Fruit fly (Drosophila melanogaster) whole organism, embryonic: ENCODE measurements around the gene Obp19c.

Experiments used
- Asciz ChIP-seq: fragments of 200-800 bp; sonication (Bioruptor generic); optimal IDR thresholded peaks from 2 replicates; lab custom pipeline; 2017; ENCODE audit warnings: missing biosample characterization, mild to moderate bottlenecking, missing genetic modification characterization, missing genetic modification reagents
- Atf3 ChIP-seq: fragments of 200-800 bp; sonication (Bioruptor generic); optimal IDR thresholded peaks from 3 replicates; lab custom pipeline; 2016; ENCODE audit warnings: missing biosample characterization, missing genetic modification characterization
- Bdp1 ChIP-seq: fragments of 200-800 bp; sonication (Bioruptor generic); optimal IDR thresholded peaks from 3 replicates; lab custom pipeline; 2016; ENCODE audit warnings: missing biosample characterization, missing genetic modification characterization
- CG10543 ChIP-seq: fragments of 200-800 bp; sonication (Bioruptor generic); optimal IDR thresholded peaks from 3 replicates; lab custom pipeline; 2017; ENCODE audit warnings: missing biosample characterization, mild to moderate bottlenecking, missing genetic modification characterization, moderate library complexity
- CG11093 ChIP-seq: fragments of 200-800 bp; sonication (Bioruptor generic); IDR thresholded peaks from 3 replicates; pipeline ENCODE4 v1.3.6; 2022; ENCODE audit warnings: missing biosample characterization, missing genetic modification characterization
- CG12219 ChIP-seq: fragments of 200-800 bp; sonication (Bioruptor generic); optimal IDR thresholded peaks from 3 replicates; lab custom pipeline; 2018; ENCODE audit warnings: missing biosample characterization, mild to moderate bottlenecking, missing genetic modification characterization
- CG13287 ChIP-seq: fragments of 200-800 bp; sonication (Bioruptor generic); IDR thresholded peaks from 2 replicates; pipeline ENCODE4 v1.3.6; 2022; ENCODE audit warnings: missing biosample characterization, missing genetic modification characterization; ENCODE audit not compliant: partially characterized antibody
- CG14014 ChIP-seq: fragments of 200-800 bp; sonication (Bioruptor generic); IDR thresholded peaks from 2 replicates; pipeline ENCODE4 v1.3.6; 2022; ENCODE audit warnings: missing biosample characterization, missing genetic modification characterization
- CG15696 ChIP-seq: fragments of 200-800 bp; sonication (Bioruptor generic); optimal IDR thresholded peaks from 2 replicates; lab custom pipeline; 2019; ENCODE audit warnings: missing biosample characterization, mild to moderate bottlenecking, missing genetic modification characterization, moderate library complexity
- CG1602 ChIP-seq: fragments of 200-800 bp; sonication (Bioruptor generic); optimal IDR thresholded peaks from 3 replicates; lab custom pipeline; 2016; ENCODE audit warnings: missing biosample characterization, missing genetic modification characterization
- CG17186 ChIP-seq: fragments of 200-800 bp; sonication (Bioruptor generic); optimal IDR thresholded peaks from 3 replicates; lab custom pipeline; 2017; ENCODE audit warnings: missing biosample characterization, missing genetic modification reagents, missing genetic modification characterization
- CG18476 ChIP-seq: fragments of 200-800 bp; sonication (Bioruptor generic); optimal IDR thresholded peaks from 2 replicates; lab custom pipeline; 2016; ENCODE audit warnings: missing biosample characterization, mild to moderate bottlenecking, missing genetic modification characterization
- CG2120 ChIP-seq: fragments of 200-800 bp; sonication (Bioruptor generic); optimal IDR thresholded peaks from 3 replicates; lab custom pipeline; 2016; ENCODE audit warnings: missing biosample characterization, missing genetic modification characterization
- CG3281 ChIP-seq: fragments of 200-800 bp; sonication (Bioruptor generic); optimal IDR thresholded peaks from 3 replicates; lab custom pipeline; 2017; ENCODE audit warnings: missing biosample characterization, mild to moderate bottlenecking, missing genetic modification characterization
- CG3407 ChIP-seq: fragments of 200-800 bp; sonication (Bioruptor generic); optimal IDR thresholded peaks from 2 replicates; lab custom pipeline; 2018; ENCODE audit warnings: missing biosample characterization, mild to moderate bottlenecking, missing genetic modification characterization
- CG3847 ChIP-seq: fragments of 200-800 bp; sonication (Bioruptor generic); IDR thresholded peaks from 2 replicates; pipeline ENCODE4 v1.3.6; 2022; ENCODE audit warnings: missing biosample characterization, missing genetic modification characterization
- CG4730 ChIP-seq: fragments of 200-800 bp; sonication (Bioruptor generic); IDR thresholded peaks from 2 replicates; pipeline ENCODE4 v1.3.6; 2022; ENCODE audit warnings: missing biosample characterization, missing genetic modification characterization
- CG6791 ChIP-seq: fragments of 200-800 bp; sonication (Bioruptor generic); IDR thresholded peaks from 3 replicates; pipeline ENCODE4 v1.3.6; 2022; ENCODE audit warnings: missing biosample characterization, missing genetic modification characterization; ENCODE audit not compliant: partially characterized antibody
- CG6813 ChIP-seq: fragments of 200-800 bp; sonication (Bioruptor generic); optimal IDR thresholded peaks from 2 replicates; lab custom pipeline; 2017; ENCODE audit warnings: missing biosample characterization, missing genetic modification characterization, mild to moderate bottlenecking, moderate library complexity, missing genetic modification reagents
- CG8944 ChIP-seq: fragments of 200-800 bp; sonication (Bioruptor generic); optimal IDR thresholded peaks from 3 replicates; lab custom pipeline; 2016; ENCODE audit warnings: missing biosample characterization, missing genetic modification characterization
- CG9932 ChIP-seq: fragments of 200-800 bp; sonication (Bioruptor generic); IDR thresholded peaks from 2 replicates; pipeline ENCODE4 v1.3.6; 2022; ENCODE audit warnings: missing biosample characterization, missing genetic modification characterization
- Dad ChIP-seq: fragments of 200-800 bp; sonication (Bioruptor generic); optimal IDR thresholded peaks from 3 replicates; lab custom pipeline; 2016; ENCODE audit warnings: missing biosample characterization, missing genetic modification characterization
- Deaf1 ChIP-seq: fragments of 200-800 bp; optimal IDR thresholded peaks from 3 replicates; lab custom pipeline; 2019; ENCODE audit warnings: missing biosample characterization, mild to moderate bottlenecking, missing genetic modification characterization, moderate library complexity
- E2f1 ChIP-seq: fragments of 200-800 bp; sonication (Bioruptor generic); IDR thresholded peaks from 2 replicates; pipeline ENCODE4 v1.3.6; 2022; ENCODE audit warnings: missing biosample characterization, missing genetic modification characterization
- Fer3 ChIP-seq: fragments of 200-800 bp; sonication (Bioruptor generic); optimal IDR thresholded peaks from 2 replicates; lab custom pipeline; 2018; ENCODE audit warnings: missing biosample characterization, mild to moderate bottlenecking, missing genetic modification characterization, moderate library complexity
- HLH4C ChIP-seq: fragments of 200-800 bp; sonication (Bioruptor generic); IDR thresholded peaks from 3 replicates; pipeline ENCODE4 v1.3.6; 2022; ENCODE audit warnings: missing biosample characterization, missing genetic modification characterization; ENCODE audit not compliant: partially characterized antibody
- Lpt ChIP-seq: fragments of >200 bp; optimal IDR thresholded peaks from 2 replicates; lab custom pipeline; 2018; ENCODE audit warnings: missing biosample characterization, missing genetic modification characterization
- Mad ChIP-seq: fragments of 200-800 bp; sonication (Bioruptor generic); optimal IDR thresholded peaks from 2 replicates; lab custom pipeline; 2016; ENCODE audit warnings: missing biosample characterization, missing genetic modification characterization
- Max ChIP-seq: fragments of 200-800 bp; sonication (Bioruptor generic); optimal IDR thresholded peaks from 2 replicates; lab custom pipeline; 2016; ENCODE audit warnings: missing biosample characterization, mild to moderate bottlenecking, missing genetic modification characterization
- Mrtf ChIP-seq: fragments of 200-800 bp; sonication (Bioruptor generic); IDR thresholded peaks from 3 replicates; pipeline ENCODE4 v1.3.6; 2022; ENCODE audit warnings: missing biosample characterization, missing genetic modification characterization
- NfI ChIP-seq: fragments of 200-800 bp; sonication (Bioruptor generic); optimal IDR thresholded peaks from 3 replicates; lab custom pipeline; 2018; ENCODE audit warnings: missing biosample characterization, mild to moderate bottlenecking, missing genetic modification characterization, moderate library complexity
- Optix ChIP-seq: fragments of 200-800 bp; sonication (Bioruptor generic); IDR thresholded peaks from 3 replicates; pipeline ENCODE4 v1.3.6; 2022; ENCODE audit warnings: missing biosample characterization, missing genetic modification characterization
- Side ChIP-seq: fragments of 200-800 bp; sonication (Bioruptor generic); optimal IDR thresholded peaks from 2 replicates; lab custom pipeline; 2016; ENCODE audit warnings: missing biosample characterization, missing genetic modification characterization
- cas ChIP-seq: fragments of 200-800 bp; sonication (Bioruptor generic); IDR thresholded peaks from 2 replicates; pipeline ENCODE4 v1.3.6; 2022; ENCODE audit warnings: missing biosample characterization, missing genetic modification characterization
- chinmo ChIP-seq: fragments of 200-800 bp; sonication (Bioruptor generic); IDR thresholded peaks from 4 replicates; pipeline ENCODE4 v1.3.6; 2022; ENCODE audit warnings: missing biosample characterization, missing genetic modification characterization; ENCODE audit not compliant: partially characterized antibody
- croc ChIP-seq: fragments of 200-800 bp; sonication (Bioruptor generic); conservative IDR thresholded peaks from 3 replicates; pipeline ENCODE4 v1.3.6; 2022; ENCODE audit warnings: missing biosample characterization, missing genetic modification characterization
- ems ChIP-seq: fragments of 200-800 bp; sonication (Bioruptor generic); optimal IDR thresholded peaks from 3 replicates; lab custom pipeline; 2016; ENCODE audit warnings: missing biosample characterization, missing genetic modification characterization
- en ChIP-seq: fragments of 200-800 bp; sonication (Bioruptor generic); optimal IDR thresholded peaks from 2 replicates; lab custom pipeline; 2016; ENCODE audit warnings: missing biosample characterization, missing genetic modification characterization
- eve ChIP-seq, 2 experiments: fragments of >200 bp; optimal IDR thresholded peaks; 2 replicates each; lab custom pipeline; 2017; ENCODE audit warnings: missing biosample characterization in 2 of 2, missing genetic modification characterization in 2 of 2
- gce ChIP-seq: fragments of 200-800 bp; sonication (Bioruptor generic); IDR thresholded peaks from 3 replicates; pipeline ENCODE4 v1.3.6; 2022; ENCODE audit warnings: missing biosample characterization, missing genetic modification characterization
- grn ChIP-seq: fragments of 200-800 bp; sonication (Bioruptor generic); optimal IDR thresholded peaks from 3 replicates; lab custom pipeline; 2017; ENCODE audit warnings: missing biosample characterization, missing genetic modification characterization
- mld ChIP-seq: fragments of 200-800 bp; sonication (Bioruptor generic); IDR thresholded peaks from 3 replicates; pipeline ENCODE4 v1.3.6; 2022; ENCODE audit warnings: missing biosample characterization, missing genetic modification characterization; ENCODE audit not compliant: partially characterized antibody
- row ChIP-seq: fragments of 200-800 bp; sonication (Bioruptor generic); IDR thresholded peaks from 3 replicates; pipeline ENCODE4 v1.3.6; 2022; ENCODE audit warnings: missing biosample characterization, missing genetic modification characterization
- sens ChIP-seq: fragments of 200-800 bp; sonication (Bioruptor generic); peaks from one replicate; lab custom pipeline; 2016; ENCODE audit warnings: missing biosample characterization, missing genetic modification characterization
- seq ChIP-seq: fragments of 200-800 bp; sonication (Bioruptor generic); IDR thresholded peaks from 2 replicates; pipeline ENCODE4 v1.3.6; 2022; ENCODE audit warnings: missing biosample characterization, missing genetic modification characterization
- shn ChIP-seq: fragments of 200-800 bp; sonication (Bioruptor generic); optimal IDR thresholded peaks from 3 replicates; lab custom pipeline; 2016; ENCODE audit warnings: missing biosample characterization, missing genetic modification characterization
- tgo ChIP-seq: fragments of 200-800 bp; sonication (Bioruptor generic); IDR thresholded peaks from 3 replicates; pipeline ENCODE4 v1.3.6; 2022; ENCODE audit warnings: missing biosample characterization, missing genetic modification characterization
- tio ChIP-seq: fragments of 200-800 bp; sonication (Bioruptor generic); optimal IDR thresholded peaks from 2 replicates; lab custom pipeline; 2017; ENCODE audit warnings: missing biosample characterization, missing genetic modification characterization, inconsistent platforms
- tna ChIP-seq: fragments of 200-800 bp; sonication (Bioruptor generic); IDR thresholded peaks from 2 replicates; pipeline ENCODE4 v1.3.6; 2022; ENCODE audit warnings: missing biosample characterization, missing genetic modification characterization; ENCODE audit not compliant: partially characterized antibody

The Obp19c gene

DNA sequence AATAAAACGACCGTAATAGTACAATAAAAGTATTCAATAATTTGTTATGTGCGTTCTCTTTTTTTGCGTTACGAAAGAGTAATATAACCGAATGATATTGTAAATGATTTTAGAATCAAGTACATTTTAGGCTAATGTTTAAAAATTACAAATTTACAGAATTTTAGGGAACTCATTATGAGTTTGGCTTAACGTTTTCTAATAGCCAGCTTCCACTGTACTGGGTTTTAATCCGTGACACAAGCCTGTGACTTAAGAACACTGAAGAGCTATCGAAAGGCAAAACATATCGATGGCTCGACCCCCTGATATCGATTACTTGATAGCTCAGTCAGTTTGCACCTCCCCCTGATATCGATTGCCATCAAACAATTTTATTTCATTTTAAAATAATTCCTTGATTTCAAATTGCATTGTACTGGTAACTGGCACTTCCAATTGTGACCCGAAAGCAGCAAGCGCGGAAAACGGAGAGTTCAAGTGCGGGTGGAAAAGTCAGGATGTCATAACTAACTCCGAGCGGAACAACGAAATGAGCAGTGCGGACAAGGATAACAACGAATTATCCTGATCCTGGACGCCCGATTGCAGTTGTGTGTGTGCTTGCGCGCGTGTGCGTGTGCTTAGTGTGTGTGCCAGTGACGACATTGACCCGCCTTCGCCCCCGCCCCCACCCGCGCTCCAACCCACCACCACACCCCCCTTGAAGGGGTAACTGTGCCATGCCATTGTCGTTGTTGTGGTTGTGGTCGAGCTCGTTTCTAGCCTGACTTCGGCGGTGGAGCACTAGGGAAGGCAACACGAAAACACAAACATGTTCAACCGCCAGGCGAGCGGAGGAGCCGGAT lies 24.5 kb downstream of the Obp19c start, which contains the start of gene HERC2 (continued):
- TF ChIP-seq tna (GFP tag; lab: Robert Waterston, UW) = peak; percentile 90
- peak; percentile 89; the same call in 3 of the 4 replicates for TF ChIP-seq chinmo (GFP tag; lab: Robert Waterston, UW)
- 0 out of 2 replicates have a peak, but pooled peaks have one; percentile 33 for TF ChIP-seq CG4730 (GFP tag; lab: Robert Waterston, UW)
- TF ChIP-seq Side (GFP tag; lab: Kevin White, UChicago) = peak; percentile 44
- peak; percentile 25 for TF ChIP-seq Max
- TF ChIP-seq ems (GFP tag; lab: Kevin White, UChicago) = no peak
- peak; percentile 40; the same call in 1 of the 2 replicates for TF ChIP-seq CG3847 (GFP tag; lab: Robert Waterston, UW)
- peak; percentile 22 for TF ChIP-seq en (GFP tag; lab: Kevin White, UChicago)
- peak; percentile 29 for TF ChIP-seq CG8944 (GFP tag; lab: Kevin White, UChicago)
- TF ChIP-seq CG17186 (GFP tag; lab: Kevin White, UChicago) = peak; percentile 17
- peak; percentile 19 for TF ChIP-seq CG15696
- peak; percentile 17 for TF ChIP-seq Mad (GFP tag; lab: Kevin White, UChicago)
- no peak for TF ChIP-seq Lpt (GFP tag; lab: Kevin White, UChicago)
- no peak for TF ChIP-seq CG3407 (GFP tag; lab: Kevin White, UChicago)
- no peak for TF ChIP-seq CG6813 (GFP tag; lab: Kevin White, UChicago)
- peak; percentile 95 for TF ChIP-seq CG6791 (GFP tag; lab: Robert Waterston, UW)
- TF ChIP-seq croc = no peak
- TF ChIP-seq CG10543 = no peak
- 0 out of 2 replicates have a peak, but pooled peaks have one; percentile 24 for TF ChIP-seq CG14014 (GFP tag; lab: Robert Waterston, UW)
- peak; percentile 93 for TF ChIP-seq HLH4C (GFP tag; lab: Robert Waterston, UW)
- TF ChIP-seq mld (GFP tag; lab: Robert Waterston, UW) = peak; percentile 89; the same call in 2 of the 3 replicates
- peak; percentile 3 for TF ChIP-seq Bdp1
- TF ChIP-seq Atf3 = peak; percentile 41
- peak; percentile 74 for TF ChIP-seq CG2120 (GFP tag; lab: Kevin White, UChicago)
- no peak for TF ChIP-seq CG12219 (GFP tag; lab: Kevin White, UChicago)
- TF ChIP-seq CG9932 (GFP tag; lab: Robert Waterston, UW) = peak; percentile 79
- no peak for TF ChIP-seq Deaf1 (tag; lab: Kevin White, UChicago)
- no peak for TF ChIP-seq seq (GFP tag; lab: Robert Waterston, UW)
- TF ChIP-seq E2f1 (GFP tag; lab: Robert Waterston, UW) = peak; percentile 31; the same call in 1 of the 2 replicates
- peak; percentile 34 for TF ChIP-seq Dad (GFP tag; lab: Kevin White, UChicago)
- TF ChIP-seq cas = peak; percentile 39; the same call in 1 of the 2 replicates
- peak; percentile 72 for TF ChIP-seq row (GFP tag; lab: Robert Waterston, UW)
- no peak for TF ChIP-seq Optix (GFP tag; lab: Robert Waterston, UW)
- peak; percentile 90 for TF ChIP-seq sens (GFP tag; lab: Kevin White, UChicago)
- no peak for TF ChIP-seq tio (GFP tag; lab: Kevin White, UChicago)
- no peak for TF ChIP-seq eve (GFP tag; optimal IDR thresholded peaks at IDR 0.05; lab: Kevin White, UChicago)
- TF ChIP-seq Fer3 (tag; lab: Kevin White, UChicago) = peak; percentile 12
- peak; percentile 83 for TF ChIP-seq CG13287 (GFP tag; lab: Robert Waterston, UW)
- TF ChIP-seq tgo = peak; percentile 66
- TF ChIP-seq NfI (GFP tag; lab: Kevin White, UChicago) = peak; percentile 22
- 0 out of 3 replicates have a peak, but pooled peaks have one; percentile 40 for TF ChIP-seq CG11093 (GFP tag; lab: Robert Waterston, UW)
- no peak for TF ChIP-seq gce (GFP tag; lab: Robert Waterston, UW)
- TF ChIP-seq shn = peak; percentile 37
- no peak for TF ChIP-seq CG18476 (GFP tag; lab: Kevin White, UChicago)
- TF ChIP-seq grn (GFP tag; lab: Kevin White, UChicago) = no peak
- no peak for TF ChIP-seq CG3281 (GFP tag; lab: Kevin White, UChicago)
- no peak for TF ChIP-seq Asciz (GFP tag; lab: Kevin White, UChicago)
- TF ChIP-seq Mrtf (GFP tag; lab: Robert Waterston, UW) = no peak
- TF ChIP-seq CG1602 (GFP tag; lab: Kevin White, UChicago) = peak; percentile 14
